Fruit fly (Drosophila melanogaster) whole organism, pupa: ENCODE measurements around the gene mei-218.

Experiments used
- CG17806 ChIP-seq: fragments of 200-800 bp; sonication (Bioruptor generic); optimal IDR thresholded peaks from 2 replicates; lab custom pipeline; 2018; ENCODE audit warnings: missing biosample characterization, mild to moderate bottlenecking, missing genetic modification characterization, moderate library complexity
- CG4496 ChIP-seq: fragments of 200-800 bp; sonication (Bioruptor generic); IDR thresholded peaks from 3 replicates; pipeline ENCODE4 v1.3.6; 2022; ENCODE audit warnings: missing biosample characterization, missing genetic modification characterization
- EcR ChIP-seq: fragments of 200-800 bp; sonication (Bioruptor generic); optimal IDR thresholded peaks from 3 replicates; lab custom pipeline; 2019; ENCODE audit warnings: missing biosample characterization, missing genetic modification characterization, mild to moderate bottlenecking, moderate library complexity, missing genetic modification reagents
- Snoo ChIP-seq: fragments of 200-800 bp; sonication (Bioruptor generic); optimal IDR thresholded peaks from 3 replicates; lab custom pipeline; 2017; ENCODE audit warnings: missing biosample characterization, mild to moderate bottlenecking, missing genetic modification characterization, inconsistent platforms
- rn ChIP-seq: fragments of 200-800 bp; sonication (Bioruptor generic); IDR thresholded peaks from 2 replicates; pipeline ENCODE4 v1.3.6; 2022; ENCODE audit warnings: missing biosample characterization, missing genetic modification characterization

DNA sequence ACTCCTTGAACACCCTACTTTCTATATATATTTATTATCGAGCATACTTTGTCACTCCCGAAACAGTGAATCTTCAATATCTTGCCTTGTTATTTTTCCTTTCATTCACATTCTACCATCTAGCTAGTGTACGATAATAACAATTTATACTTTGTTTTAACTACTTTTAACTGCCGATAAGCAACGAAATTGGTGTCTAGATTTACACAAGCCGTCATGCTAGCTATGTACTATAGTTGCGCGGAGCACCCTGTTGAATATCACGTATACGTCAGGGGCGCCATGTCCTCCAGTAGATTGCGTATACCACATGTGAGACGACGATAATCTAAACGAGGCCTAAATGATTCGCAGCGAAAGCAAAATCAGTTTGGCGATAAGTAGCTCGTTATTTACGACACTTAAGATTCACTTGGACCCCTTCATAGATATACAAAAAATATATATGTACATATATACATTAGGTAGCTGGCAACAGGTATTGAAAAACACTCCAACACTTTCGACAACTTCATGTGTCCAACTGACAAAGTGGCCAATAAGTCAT lies 48.8 kb downstream of the mei-218 start:
- TF ChIP-seq rn (GFP tag; lab: Robert Waterston, UW) (no peak), EcR (GFP tag; lab: Kevin White, UChicago) (no peak), CG17806 (tag; lab: Kevin White, UChicago) (no peak), Snoo (tag; lab: Kevin White, UChicago) (no peak), CG4496 (no peak)
